Fruit fly (Drosophila melanogaster) whole organism, embryonic: ENCODE results near the gene CG10874.

Experiments
- Ada2b ChIP-seq: fragments of 200-800 bp; sonication (Bioruptor generic); IDR thresholded peaks from 2 replicates; pipeline ENCODE4 v1.3.6; 2022; ENCODE audit warnings: missing biosample characterization, missing genetic modification characterization
- Atf3 ChIP-seq: fragments of 200-800 bp; sonication (Bioruptor generic); optimal IDR thresholded peaks from 3 replicates; lab custom pipeline; 2016; ENCODE audit warnings: missing biosample characterization, missing genetic modification characterization
- Atf6 ChIP-seq: fragments of 200-800 bp; sonication (Bioruptor generic); IDR thresholded peaks from 2 replicates; pipeline ENCODE4 v1.3.6; 2022; ENCODE audit warnings: missing biosample characterization, missing genetic modification characterization
- Bgb ChIP-seq: fragments of 200-800 bp; sonication (Bioruptor generic); IDR thresholded peaks from 2 replicates; pipeline ENCODE4 v1.3.6; 2022; ENCODE audit warnings: missing biosample characterization, missing genetic modification characterization; ENCODE audit not compliant: partially characterized antibody
- CG1024 ChIP-seq: fragments of 200-800 bp; sonication (Bioruptor generic); IDR thresholded peaks from 2 replicates; pipeline ENCODE4 v1.3.6; 2022; ENCODE audit warnings: missing biosample characterization, missing genetic modification characterization
- CG12744 ChIP-seq: fragments of 200-800 bp; sonication (Bioruptor generic); optimal IDR thresholded peaks from 2 replicates; lab custom pipeline; 2016; ENCODE audit warnings: missing biosample characterization, missing genetic modification characterization
- CG14014 ChIP-seq: fragments of 200-800 bp; sonication (Bioruptor generic); IDR thresholded peaks from 2 replicates; pipeline ENCODE4 v1.3.6; 2022; ENCODE audit warnings: missing biosample characterization, missing genetic modification characterization
- CG15514 ChIP-seq: fragments of 200-800 bp; sonication (Bioruptor generic); optimal IDR thresholded peaks from 3 replicates; lab custom pipeline; 2017; ENCODE audit warnings: missing biosample characterization, missing genetic modification characterization, mild to moderate bottlenecking, moderate library complexity, missing genetic modification reagents
- CG2120 ChIP-seq: fragments of 200-800 bp; sonication (Bioruptor generic); optimal IDR thresholded peaks from 3 replicates; lab custom pipeline; 2016; ENCODE audit warnings: missing biosample characterization, missing genetic modification characterization
- CG30403 ChIP-seq: fragments of 200-800 bp; sonication (Bioruptor generic); optimal IDR thresholded peaks from 3 replicates; lab custom pipeline; 2016; ENCODE audit warnings: missing biosample characterization, missing genetic modification characterization
- CG32772 ChIP-seq: fragments of 200-800 bp; sonication (Bioruptor generic); IDR thresholded peaks from 2 replicates; pipeline ENCODE4 v1.3.6; 2022; ENCODE audit warnings: missing biosample characterization, missing genetic modification characterization
- CG5245 ChIP-seq: fragments of 200-800 bp; sonication (Bioruptor generic); optimal IDR thresholded peaks from 3 replicates; lab custom pipeline; 2016; ENCODE audit warnings: missing biosample characterization, missing genetic modification characterization
- CG5953 ChIP-seq: fragments of 200-800 bp; sonication (Bioruptor generic); IDR thresholded peaks from 2 replicates; pipeline ENCODE4 v1.3.6; 2022; ENCODE audit warnings: missing biosample characterization, missing genetic modification characterization
- CG7357 ChIP-seq: fragments of 200-800 bp; sonication (Bioruptor generic); IDR thresholded peaks from 3 replicates; pipeline ENCODE4 v1.3.6; 2022; ENCODE audit warnings: missing biosample characterization, missing genetic modification characterization
- CG7928 ChIP-seq: fragments of 200-800 bp; sonication (Bioruptor generic); optimal IDR thresholded peaks from 2 replicates; lab custom pipeline; 2017; ENCODE audit warnings: missing biosample characterization, mild to moderate bottlenecking, missing genetic modification characterization
- CG8478 ChIP-seq: fragments of >200 bp; optimal IDR thresholded peaks from 2 replicates; lab custom pipeline; 2018
- CG9727 ChIP-seq: fragments of 200-800 bp; sonication (Bioruptor generic); optimal IDR thresholded peaks from 3 replicates; lab custom pipeline; 2017; ENCODE audit warnings: missing biosample characterization, mild to moderate bottlenecking, missing genetic modification characterization
- CHES-1-like ChIP-seq: fragments of 200-800 bp; sonication (Bioruptor generic); optimal IDR thresholded peaks from 2 replicates; lab custom pipeline; 2016; ENCODE audit warnings: missing biosample characterization, missing genetic modification characterization
- Dbx ChIP-seq: fragments of 200-800 bp; sonication (Bioruptor generic); IDR thresholded peaks from 3 replicates; pipeline ENCODE4 v1.3.6; 2022; ENCODE audit warnings: missing biosample characterization, missing genetic modification characterization
- E2f1 ChIP-seq: fragments of 200-800 bp; sonication (Bioruptor generic); IDR thresholded peaks from 2 replicates; pipeline ENCODE4 v1.3.6; 2022; ENCODE audit warnings: missing biosample characterization, missing genetic modification characterization
- HLH54F ChIP-seq: fragments of 200-800 bp; sonication (Bioruptor generic); optimal IDR thresholded peaks from 3 replicates; lab custom pipeline; 2016; ENCODE audit warnings: missing biosample characterization, missing genetic modification characterization
- HLHmδ ChIP-seq: fragments of 200-800 bp; sonication (Bioruptor generic); optimal IDR thresholded peaks from 2 replicates; lab custom pipeline; 2018; ENCODE audit warnings: missing biosample characterization, mild to moderate bottlenecking, missing genetic modification characterization, moderate library complexity
- Hand ChIP-seq: fragments of 200-800 bp; sonication (Bioruptor generic); optimal IDR thresholded peaks from 2 replicates; lab custom pipeline; 2017; ENCODE audit warnings: mild to moderate bottlenecking, missing biosample characterization, missing genetic modification reagents, missing genetic modification characterization
- MBD-R2 ChIP-seq: fragments of 200-800 bp; sonication (Bioruptor generic); IDR thresholded peaks from 2 replicates; pipeline ENCODE4 v1.3.6; 2022; ENCODE audit warnings: missing biosample characterization, missing genetic modification characterization
- Med ChIP-seq: fragments of 200-800 bp; sonication (Bioruptor generic); peaks from one replicate; lab custom pipeline; 2016; ENCODE audit warnings: missing biosample characterization, missing genetic modification characterization, mild to moderate bottlenecking, inconsistent platforms, moderate library complexity
- Oli ChIP-seq: fragments of 200-800 bp; sonication (Bioruptor generic); optimal IDR thresholded peaks from 2 replicates; lab custom pipeline; 2018; ENCODE audit warnings: missing biosample characterization, mild to moderate bottlenecking, missing genetic modification characterization, moderate library complexity
- Rfx ChIP-seq: fragments of 200-800 bp; sonication (Bioruptor generic); IDR thresholded peaks from 2 replicates; pipeline ENCODE4 v1.3.6; 2022; ENCODE audit warnings: missing biosample characterization, missing genetic modification characterization
- Sox100B ChIP-seq: fragments of 200-800 bp; sonication (Bioruptor generic); optimal IDR thresholded peaks from 3 replicates; lab custom pipeline; 2018; ENCODE audit warnings: missing biosample characterization, mild to moderate bottlenecking, missing genetic modification characterization
- Trl ChIP-seq, 3 experiments: fragments of >200 bp in 2 of 3; fragments of 200-800 bp in 1 of 3; sonication (Bioruptor generic) in 1 of 3; optimal IDR thresholded peaks; 2 replicates in 1 of 3; 3 replicates in 2 of 3; lab custom pipeline; 2016 to 2017; ENCODE audit warnings: missing biosample characterization in 1 of 3, missing genetic modification characterization in 1 of 3
- bigmax ChIP-seq: fragments of 200-800 bp; sonication (Bioruptor generic); optimal IDR thresholded peaks from 2 replicates; lab custom pipeline; 2018; ENCODE audit warnings: missing biosample characterization, mild to moderate bottlenecking, missing genetic modification characterization
- disco-r ChIP-seq: fragments of 200-800 bp; sonication (Bioruptor generic); optimal IDR thresholded peaks from 2 replicates; lab custom pipeline; 2016; ENCODE audit warnings: missing biosample characterization, missing genetic modification characterization
- dpn ChIP-seq, 2 experiments: fragments of 200-800 bp; sonication (Bioruptor generic); optimal IDR thresholded peaks; 3 replicates each; lab custom pipeline; 2016; ENCODE audit warnings: missing biosample characterization in 2 of 2, missing genetic modification characterization in 2 of 2
- eve ChIP-seq, 2 experiments: fragments of >200 bp; optimal IDR thresholded peaks; 2 replicates each; lab custom pipeline; 2017; ENCODE audit warnings: missing biosample characterization in 2 of 2, missing genetic modification characterization in 2 of 2
- eyg ChIP-seq: fragments of 200-800 bp; sonication (Bioruptor generic); optimal IDR thresholded peaks from 3 replicates; lab custom pipeline; 2016; ENCODE audit warnings: missing biosample characterization, missing genetic modification characterization
- fru ChIP-seq: fragments of >200 bp; optimal IDR thresholded peaks from 2 replicates; lab custom pipeline; 2017
- grau ChIP-seq: fragments of 200-800 bp; optimal IDR thresholded peaks from 3 replicates; lab custom pipeline; 2019; ENCODE audit warnings: missing biosample characterization, mild to moderate bottlenecking, missing genetic modification characterization, moderate library complexity
- grn ChIP-seq: fragments of 200-800 bp; sonication (Bioruptor generic); optimal IDR thresholded peaks from 3 replicates; lab custom pipeline; 2017; ENCODE audit warnings: missing biosample characterization, missing genetic modification characterization
- ken ChIP-seq: fragments of 200-800 bp; sonication (Bioruptor generic); IDR thresholded peaks from 3 replicates; pipeline ENCODE4 v1.3.6; 2022; ENCODE audit warnings: missing biosample characterization, missing genetic modification characterization
- luna ChIP-seq: fragments of 200-800 bp; sonication (Bioruptor generic); optimal IDR thresholded peaks from 2 replicates; lab custom pipeline; 2016; ENCODE audit warnings: missing biosample characterization, missing genetic modification characterization
- mam ChIP-seq: fragments of 200-800 bp; sonication (Bioruptor generic); optimal IDR thresholded peaks from 3 replicates; lab custom pipeline; 2016; ENCODE audit warnings: missing biosample characterization, missing genetic modification characterization
- nmo ChIP-seq: fragments of 200-800 bp; sonication (Bioruptor generic); optimal IDR thresholded peaks from 2 replicates; lab custom pipeline; 2018; ENCODE audit warnings: missing biosample characterization, mild to moderate bottlenecking, missing genetic modification characterization, moderate library complexity
- nom ChIP-seq: fragments of 200-800 bp; sonication (Bioruptor generic); optimal IDR thresholded peaks from 2 replicates; lab custom pipeline; 2017; ENCODE audit warnings: missing biosample characterization, missing genetic modification characterization, mild to moderate bottlenecking, moderate library complexity, missing genetic modification reagents
- org-1 ChIP-seq: fragments of 200-800 bp; sonication (Bioruptor generic); optimal IDR thresholded peaks from 2 replicates; lab custom pipeline; 2017; ENCODE audit warnings: missing biosample characterization, missing genetic modification characterization
- pfk ChIP-seq: fragments of 200-800 bp; sonication (Bioruptor generic); optimal IDR thresholded peaks from 2 replicates; lab custom pipeline; 2018; ENCODE audit warnings: missing biosample characterization, mild to moderate bottlenecking, missing genetic modification characterization, moderate library complexity
- phol ChIP-seq: fragments of 200-800 bp; sonication (Bioruptor generic); optimal IDR thresholded peaks from 3 replicates; lab custom pipeline; 2018; ENCODE audit warnings: missing biosample characterization, mild to moderate bottlenecking, missing genetic modification characterization, moderate library complexity
- run ChIP-seq: fragments of 200-800 bp; sonication (Bioruptor generic); optimal IDR thresholded peaks from 3 replicates; lab custom pipeline; 2018; ENCODE audit warnings: missing biosample characterization, mild to moderate bottlenecking, missing genetic modification characterization
- sc ChIP-seq, 3 experiments: fragments of >200 bp in 2 of 3; fragments of 200-800 bp in 1 of 3; sonication (Bioruptor generic) in 1 of 3; optimal IDR thresholded peaks; 2 replicates in 2 of 3; 3 replicates in 1 of 3; lab custom pipeline; 2017; ENCODE audit warnings: mild to moderate bottlenecking in 1 of 3, missing biosample characterization in 1 of 3, missing genetic modification characterization in 1 of 3, missing genetic modification reagents in 1 of 3
- shn ChIP-seq: fragments of 200-800 bp; sonication (Bioruptor generic); optimal IDR thresholded peaks from 3 replicates; lab custom pipeline; 2016; ENCODE audit warnings: missing biosample characterization, missing genetic modification characterization
- sima ChIP-seq: fragments of 200-800 bp; sonication (Bioruptor generic); optimal IDR thresholded peaks from 2 replicates; lab custom pipeline; 2016; ENCODE audit warnings: missing biosample characterization, missing genetic modification characterization
- trem ChIP-seq: fragments of 200-800 bp; optimal IDR thresholded peaks from 3 replicates; lab custom pipeline; 2019; ENCODE audit warnings: missing biosample characterization, mild to moderate bottlenecking, missing genetic modification characterization, moderate library complexity
- wdn ChIP-seq: fragments of 200-800 bp; sonication (Bioruptor generic); IDR thresholded peaks from 2 replicates; pipeline ENCODE4 v1.3.6; 2022; ENCODE audit warnings: missing biosample characterization, missing genetic modification characterization
- wor ChIP-seq: fragments of 200-800 bp; sonication (Bioruptor generic); IDR thresholded peaks from 2 replicates; pipeline ENCODE4 v1.3.6; 2022; ENCODE audit warnings: missing biosample characterization, missing genetic modification characterization
- yki ChIP-seq: fragments of >200 bp; optimal IDR thresholded peaks from 3 replicates; lab custom pipeline; 2018

The CG10874 gene

DNA sequence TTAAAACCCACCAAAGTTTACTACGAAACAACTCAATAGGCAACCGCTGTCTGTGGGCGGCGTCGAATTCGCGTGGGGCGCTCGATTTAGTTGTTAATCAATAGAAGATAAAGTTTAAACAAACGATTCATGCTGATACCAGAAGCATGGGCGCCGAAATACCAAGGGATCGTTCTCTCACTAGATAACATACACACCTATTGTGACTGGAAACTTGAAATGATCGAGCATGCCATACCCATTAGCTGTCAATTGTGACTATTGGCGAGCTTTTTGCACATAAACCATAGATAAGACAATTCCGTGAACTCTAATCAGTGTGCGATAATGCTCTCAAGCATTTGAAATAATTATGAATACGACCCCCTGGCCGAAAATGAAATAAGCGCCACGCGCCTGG lies 12.8 kb downstream of the CG10874 start (continued):
- TF ChIP-seq wor (GFP tag; lab: Robert Waterston, UW) = peak; percentile 62
- TF ChIP-seq CG15514 (GFP tag; lab: Kevin White, UChicago) = peak; percentile 39
- TF ChIP-seq CG8478 (lab: Kevin White, UChicago) = no peak
- TF ChIP-seq HLH54F (GFP tag; lab: Kevin White, UChicago) = peak; percentile 83
- TF ChIP-seq Atf3 (GFP tag; lab: Kevin White, UChicago) = peak; percentile 66
- peak; percentile 25 for TF ChIP-seq CG9727 (GFP tag; lab: Kevin White, UChicago)
- peak; percentile 21 for TF ChIP-seq luna
- peak; percentile 96 for TF ChIP-seq Med
- TF ChIP-seq sc (optimal IDR thresholded peaks at IDR 0.05; lab: Kevin White, UChicago) = no peak
- peak; percentile 44 for TF ChIP-seq sc (GFP tag; optimal IDR thresholded peaks at IDR 0.05; lab: Kevin White, UChicago)
- TF ChIP-seq CG5245 (GFP tag; lab: Kevin White, UChicago) = peak; percentile 55
- no peak for TF ChIP-seq pfk
- TF ChIP-seq run = peak; percentile 36
- TF ChIP-seq CG7357 = peak; percentile 66; the same call in 2 of the 3 replicates
- TF ChIP-seq eyg (GFP tag; lab: Kevin White, UChicago) = peak; percentile 57
- peak; percentile 81 for TF ChIP-seq grau
- peak; percentile 83 for TF ChIP-seq nmo (GFP tag; lab: Kevin White, UChicago)
- peak; percentile 65 for TF ChIP-seq org-1
- TF ChIP-seq CHES-1-like (GFP tag; lab: Kevin White, UChicago) = peak; percentile 67
- TF ChIP-seq CG32772 (GFP tag; lab: Robert Waterston, UW) = peak; percentile 66
- TF ChIP-seq disco-r (GFP tag; lab: Kevin White, UChicago) = peak; percentile 59
- peak; percentile 78 to 85 for TF ChIP-seq dpn (GFP tag; optimal IDR thresholded peaks at IDR 0.05; lab: Kevin White, UChicago)
- peak; percentile 34 for TF ChIP-seq sima (GFP tag; lab: Kevin White, UChicago)
- peak; percentile 65 for TF ChIP-seq wdn
- peak; percentile 76 for TF ChIP-seq Atf6 (GFP tag; lab: Robert Waterston, UW)
- peak; percentile 83 for TF ChIP-seq phol (tag; lab: Kevin White, UChicago)
- peak; percentile 69 for TF ChIP-seq ken (GFP tag; lab: Robert Waterston, UW)
- peak; percentile 40 for TF ChIP-seq CG7928 (GFP tag; lab: Kevin White, UChicago)
- TF ChIP-seq shn = peak; percentile 86
- no peak for TF ChIP-seq HLHmδ (GFP tag; lab: Kevin White, UChicago)
- TF ChIP-seq CG12744 = peak; percentile 70
- TF ChIP-seq Hand (GFP tag; lab: Kevin White, UChicago) = peak; percentile 60
- peak; percentile 73 for TF ChIP-seq E2f1
- TF ChIP-seq bigmax (GFP tag; lab: Kevin White, UChicago) = no peak

DNA sequence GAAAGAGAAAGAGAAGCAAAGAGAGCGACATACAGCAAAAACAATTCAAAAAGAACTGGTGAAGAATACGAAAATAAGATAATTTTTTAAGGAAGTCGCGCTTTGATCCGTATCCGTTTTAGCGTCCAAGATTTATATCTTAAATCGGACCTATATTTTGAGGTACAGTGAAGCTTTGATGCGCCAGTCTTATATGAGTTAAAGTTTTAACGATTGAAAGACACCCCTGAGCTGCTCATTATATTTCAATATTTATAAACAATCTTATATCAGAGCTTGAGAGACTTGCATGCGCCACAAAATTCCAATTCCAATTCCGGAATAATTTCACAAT lies 13.4 kb downstream of the CG10874 start:
- no peak for TF ChIP-seq nom (GFP tag; lab: Kevin White, UChicago)
- peak in 1 of 2 experiments; percentile 23 for TF ChIP-seq eve (GFP tag; optimal IDR thresholded peaks at IDR 0.05; lab: Kevin White, UChicago)
- 0 out of 2 replicates have a peak, but pooled peaks have one; percentile 5 for TF ChIP-seq Bgb (GFP tag; lab: Robert Waterston, UW)
- TF ChIP-seq grau = peak; percentile 75
- no peak for TF ChIP-seq mam
- TF ChIP-seq CG1024 = no peak
- no peak for TF ChIP-seq Dbx
- TF ChIP-seq Trl (optimal IDR thresholded peaks at IDR 0.05; lab: Kevin White, UChicago) = peak; percentile 82 to 85
- TF ChIP-seq Trl (GFP tag; optimal IDR thresholded peaks at IDR 0.05; lab: Kevin White, UChicago) = no peak
- no peak for TF ChIP-seq fru (lab: Kevin White, UChicago)
- peak; percentile 4 for TF ChIP-seq CG30403 (GFP tag; lab: Kevin White, UChicago)
- peak; percentile 15 for TF ChIP-seq yki
- peak; percentile 3 for TF ChIP-seq Oli (tag; lab: Kevin White, UChicago)
- peak; percentile 18 for TF ChIP-seq CG2120 (GFP tag; lab: Kevin White, UChicago)
- no peak for TF ChIP-seq Rfx (GFP tag; lab: Robert Waterston, UW)
- TF ChIP-seq Sox100B (GFP tag; lab: Kevin White, UChicago) = no peak
- TF ChIP-seq CG14014 (GFP tag; lab: Robert Waterston, UW) = 0 out of 2 replicates have a peak, but pooled peaks have one; percentile 4
- 0 out of 2 replicates have a peak, but pooled peaks have one; percentile 20 for TF ChIP-seq CG5953
- TF ChIP-seq MBD-R2 = no peak
- no peak for TF ChIP-seq trem (tag; lab: Kevin White, UChicago)
- TF ChIP-seq wdn = peak; percentile 46; the same call in 1 of the 2 replicates
- peak; percentile 50 for TF ChIP-seq grn (GFP tag; lab: Kevin White, UChicago)
- TF ChIP-seq Ada2b = peak; percentile 21; the same call in 1 of the 2 replicates
